Fruit fly (Drosophila melanogaster) whole organism, embryonic: ENCODE data around the gene Trf4-2.

Experiments
- B-H1 ChIP-seq: fragments of 200-800 bp; sonication (Bioruptor generic); IDR thresholded peaks from 3 replicates; pipeline ENCODE4 v1.3.6; 2022; ENCODE audit warnings: missing biosample characterization, missing genetic modification characterization
- B-H2 ChIP-seq: fragments of 200-800 bp; sonication (Bioruptor generic); optimal IDR thresholded peaks from 2 replicates; lab custom pipeline; 2018; ENCODE audit warnings: missing biosample characterization, mild to moderate bottlenecking, missing genetic modification characterization
- C15 ChIP-seq: fragments of 200-800 bp; sonication (Bioruptor generic); IDR thresholded peaks from 3 replicates; pipeline ENCODE4 v1.3.6; 2022; ENCODE audit warnings: missing biosample characterization, missing genetic modification characterization
- CG10267 ChIP-seq: fragments of 200-800 bp; sonication (Bioruptor generic); optimal IDR thresholded peaks from 2 replicates; lab custom pipeline; 2018; ENCODE audit warnings: missing biosample characterization, mild to moderate bottlenecking, missing genetic modification characterization, moderate library complexity
- CG11398 ChIP-seq: fragments of 200-800 bp; sonication (Bioruptor generic); optimal IDR thresholded peaks from 2 replicates; lab custom pipeline; 2016; ENCODE audit warnings: missing biosample characterization, missing genetic modification characterization
- CG12659 ChIP-seq: fragments of 200-800 bp; sonication (Bioruptor generic); optimal IDR thresholded peaks from 3 replicates; lab custom pipeline; 2017; ENCODE audit warnings: mild to moderate bottlenecking, missing biosample characterization, missing genetic modification reagents, missing genetic modification characterization
- CG12744 ChIP-seq: fragments of 200-800 bp; sonication (Bioruptor generic); optimal IDR thresholded peaks from 2 replicates; lab custom pipeline; 2016; ENCODE audit warnings: missing biosample characterization, missing genetic modification characterization
- CG13123 ChIP-seq: fragments of 200-800 bp; sonication (Bioruptor generic); optimal IDR thresholded peaks from 2 replicates; lab custom pipeline; 2016; ENCODE audit warnings: missing biosample characterization, missing genetic modification characterization
- CG13894 ChIP-seq: fragments of 200-800 bp; sonication (Bioruptor generic); optimal IDR thresholded peaks from 3 replicates; lab custom pipeline; 2018; ENCODE audit warnings: missing biosample characterization, mild to moderate bottlenecking, missing genetic modification characterization, moderate library complexity
- CG14965 ChIP-seq: fragments of 200-800 bp; sonication (Bioruptor generic); optimal IDR thresholded peaks from 2 replicates; lab custom pipeline; 2016; ENCODE audit warnings: missing biosample characterization, missing genetic modification characterization, borderline replicate concordance
- CG17186 ChIP-seq: fragments of 200-800 bp; sonication (Bioruptor generic); optimal IDR thresholded peaks from 3 replicates; lab custom pipeline; 2017; ENCODE audit warnings: missing biosample characterization, missing genetic modification reagents, missing genetic modification characterization
- CG17328 ChIP-seq: fragments of 200-800 bp; sonication (Bioruptor generic); IDR thresholded peaks from 2 replicates; pipeline ENCODE4 v1.3.6; 2022; ENCODE audit warnings: missing biosample characterization, missing genetic modification characterization
- CG18011 ChIP-seq: fragments of 200-800 bp; sonication (Bioruptor generic); optimal IDR thresholded peaks from 2 replicates; lab custom pipeline; 2017; ENCODE audit warnings: missing biosample characterization, missing genetic modification characterization, mild to moderate bottlenecking, moderate library complexity, missing genotype
- CG18619 ChIP-seq: fragments of 200-800 bp; sonication (Bioruptor generic); optimal IDR thresholded peaks from 3 replicates; lab custom pipeline; 2017; ENCODE audit warnings: missing biosample characterization, mild to moderate bottlenecking, missing genetic modification characterization
- CG31388 ChIP-seq: fragments of 200-800 bp; sonication (Bioruptor generic); optimal IDR thresholded peaks from 2 replicates; lab custom pipeline; 2016; ENCODE audit warnings: missing biosample characterization, missing genetic modification characterization
- CG32772 ChIP-seq: fragments of 200-800 bp; sonication (Bioruptor generic); IDR thresholded peaks from 2 replicates; pipeline ENCODE4 v1.3.6; 2022; ENCODE audit warnings: missing biosample characterization, missing genetic modification characterization
- CG8089 ChIP-seq: fragments of 200-800 bp; sonication (Bioruptor generic); optimal IDR thresholded peaks from 3 replicates; lab custom pipeline; 2016; ENCODE audit warnings: missing biosample characterization, missing genetic modification characterization
- CG8478 ChIP-seq: fragments of >200 bp; optimal IDR thresholded peaks from 2 replicates; lab custom pipeline; 2018
- CG8944 ChIP-seq: fragments of 200-800 bp; sonication (Bioruptor generic); optimal IDR thresholded peaks from 3 replicates; lab custom pipeline; 2016; ENCODE audit warnings: missing biosample characterization, missing genetic modification characterization
- CG9727 ChIP-seq: fragments of 200-800 bp; sonication (Bioruptor generic); optimal IDR thresholded peaks from 3 replicates; lab custom pipeline; 2017; ENCODE audit warnings: missing biosample characterization, mild to moderate bottlenecking, missing genetic modification characterization
- CTCF ChIP-seq: fragments of 200-800 bp; sonication (Bioruptor generic); optimal IDR thresholded peaks from 2 replicates; lab custom pipeline; 2017; ENCODE audit warnings: missing biosample characterization, mild to moderate bottlenecking, missing genetic modification characterization, moderate library complexity
- Chrac-16 ChIP-seq: fragments of 200-800 bp; sonication (Bioruptor generic); optimal IDR thresholded peaks from 3 replicates; lab custom pipeline; 2016; ENCODE audit warnings: missing biosample characterization, missing genetic modification characterization
- Doc3 ChIP-seq: fragments of 200-800 bp; sonication (Bioruptor generic); IDR thresholded peaks from 3 replicates; pipeline ENCODE4 v1.3.6; 2022; ENCODE audit warnings: missing biosample characterization, missing genetic modification characterization; ENCODE audit not compliant: partially characterized antibody
- Eip74EF ChIP-seq, 2 experiments: fragments of 200-800 bp in 1 of 2; fragments of >200 bp in 1 of 2; sonication (Bioruptor generic) in 1 of 2; optimal IDR thresholded peaks; 2 replicates each; lab custom pipeline; 2017 to 2019; ENCODE audit warnings: missing biosample characterization in 2 of 2, missing genetic modification characterization in 2 of 2, mild to moderate bottlenecking in 1 of 2, moderate library complexity in 1 of 2
- Elba2 ChIP-seq: fragments of 200-800 bp; sonication (Bioruptor generic); optimal IDR thresholded peaks from 3 replicates; lab custom pipeline; 2016; ENCODE audit warnings: missing biosample characterization, missing genetic modification characterization
- Ets97D ChIP-seq: fragments of 200-800 bp; sonication (Bioruptor generic); optimal IDR thresholded peaks from 3 replicates; lab custom pipeline; 2016; ENCODE audit warnings: missing biosample characterization, missing genetic modification characterization
- Fer2 ChIP-seq: fragments of 200-800 bp; sonication (Bioruptor generic); optimal IDR thresholded peaks from 2 replicates; lab custom pipeline; 2018; ENCODE audit warnings: missing biosample characterization, mild to moderate bottlenecking, missing genetic modification characterization, moderate library complexity
- GATAe ChIP-seq: fragments of 200-800 bp; sonication (Bioruptor generic); conservative IDR thresholded peaks from 2 replicates; pipeline ENCODE4 v1.3.6; 2022; ENCODE audit warnings: missing biosample characterization, missing genetic modification characterization
- Hr3 ChIP-seq: fragments of 200-800 bp; sonication (Bioruptor generic); optimal IDR thresholded peaks from 3 replicates; lab custom pipeline; 2016; ENCODE audit warnings: missing biosample characterization, missing genetic modification characterization
- Neu2 ChIP-seq: fragments of 200-800 bp; sonication (Bioruptor generic); optimal IDR thresholded peaks from 3 replicates; lab custom pipeline; 2016; ENCODE audit warnings: missing biosample characterization, missing genetic modification characterization, borderline replicate concordance
- Rx ChIP-seq: fragments of 200-800 bp; sonication (Bioruptor generic); IDR thresholded peaks from 2 replicates; pipeline ENCODE4 v1.3.6; 2022; ENCODE audit warnings: missing biosample characterization, missing genetic modification characterization
- bbx ChIP-seq: fragments of 200-800 bp; sonication (Bioruptor generic); IDR thresholded peaks from 2 replicates; pipeline ENCODE4 v1.3.6; 2022; ENCODE audit warnings: missing biosample characterization, missing genetic modification characterization; ENCODE audit not compliant: partially characterized antibody
- cg ChIP-seq: fragments of 200-800 bp; sonication (Bioruptor generic); optimal IDR thresholded peaks from 3 replicates; lab custom pipeline; 2019; ENCODE audit warnings: missing biosample characterization, mild to moderate bottlenecking, missing genetic modification characterization, moderate library complexity
- crc ChIP-seq: fragments of 200-800 bp; sonication (Bioruptor generic); optimal IDR thresholded peaks from 2 replicates; lab custom pipeline; 2016; ENCODE audit warnings: missing biosample characterization, missing genetic modification characterization
- croc ChIP-seq: fragments of 200-800 bp; sonication (Bioruptor generic); conservative IDR thresholded peaks from 3 replicates; pipeline ENCODE4 v1.3.6; 2022; ENCODE audit warnings: missing biosample characterization, missing genetic modification characterization
- dati ChIP-seq: fragments of 200-800 bp; sonication (Bioruptor generic); IDR thresholded peaks from 2 replicates; pipeline ENCODE4 v1.3.6; 2022; ENCODE audit warnings: missing biosample characterization, missing genetic modification characterization
- disco-r ChIP-seq: fragments of 200-800 bp; sonication (Bioruptor generic); optimal IDR thresholded peaks from 2 replicates; lab custom pipeline; 2016; ENCODE audit warnings: missing biosample characterization, missing genetic modification characterization
- dysf ChIP-seq: fragments of 200-800 bp; sonication (Bioruptor generic); IDR thresholded peaks from 3 replicates; pipeline ENCODE4 v1.3.6; 2022; ENCODE audit warnings: missing biosample characterization, missing genetic modification characterization
- fru ChIP-seq: fragments of >200 bp; optimal IDR thresholded peaks from 2 replicates; lab custom pipeline; 2017
- ind ChIP-seq: fragments of 200-800 bp; sonication (Bioruptor generic); optimal IDR thresholded peaks from 3 replicates; lab custom pipeline; 2016; ENCODE audit warnings: missing biosample characterization, missing genetic modification characterization
- luna ChIP-seq: fragments of 200-800 bp; sonication (Bioruptor generic); optimal IDR thresholded peaks from 2 replicates; lab custom pipeline; 2016; ENCODE audit warnings: missing biosample characterization, missing genetic modification characterization
- odd ChIP-seq: fragments of 200-800 bp; sonication (Bioruptor generic); optimal IDR thresholded peaks from 2 replicates; lab custom pipeline; 2017; ENCODE audit warnings: missing biosample characterization, mild to moderate bottlenecking, missing genetic modification characterization
- pho ChIP-seq: fragments of 200-800 bp; sonication (Bioruptor generic); optimal IDR thresholded peaks from 2 replicates; lab custom pipeline; 2016; ENCODE audit warnings: missing biosample characterization, missing genetic modification characterization
- phol ChIP-seq: fragments of 200-800 bp; sonication (Bioruptor generic); optimal IDR thresholded peaks from 3 replicates; lab custom pipeline; 2018; ENCODE audit warnings: missing biosample characterization, mild to moderate bottlenecking, missing genetic modification characterization, moderate library complexity
- sisA ChIP-seq: fragments of 200-800 bp; sonication (Bioruptor generic); IDR thresholded peaks from 2 replicates; pipeline ENCODE4 v1.3.6; 2022; ENCODE audit warnings: missing biosample characterization, missing genetic modification characterization
- slbo ChIP-seq: fragments of 200-800 bp; sonication (Bioruptor generic); IDR thresholded peaks from 2 replicates; pipeline ENCODE4 v1.3.6; 2022; ENCODE audit warnings: missing biosample characterization, missing genetic modification characterization
- sna ChIP-seq: fragments of 200-800 bp; sonication (Bioruptor generic); IDR thresholded peaks from 2 replicates; pipeline ENCODE4 v1.3.6; 2022; ENCODE audit warnings: missing biosample characterization, missing genetic modification characterization; ENCODE audit not compliant: partially characterized antibody
- trem ChIP-seq: fragments of 200-800 bp; optimal IDR thresholded peaks from 3 replicates; lab custom pipeline; 2019; ENCODE audit warnings: missing biosample characterization, mild to moderate bottlenecking, missing genetic modification characterization, moderate library complexity
- tup ChIP-seq: fragments of 200-800 bp; sonication (Bioruptor generic); optimal IDR thresholded peaks from 2 replicates; lab custom pipeline; 2016; ENCODE audit warnings: missing biosample characterization, mild to moderate bottlenecking, missing genetic modification characterization, moderate library complexity
- wdn ChIP-seq: fragments of 200-800 bp; sonication (Bioruptor generic); IDR thresholded peaks from 2 replicates; pipeline ENCODE4 v1.3.6; 2022; ENCODE audit warnings: missing biosample characterization, missing genetic modification characterization
- z ChIP-seq: fragments of 200-800 bp; sonication (Bioruptor generic); IDR thresholded peaks from 3 replicates; pipeline ENCODE4 v1.3.6; 2022; ENCODE audit warnings: missing biosample characterization, missing genetic modification characterization
- zen ChIP-seq: fragments of 200-800 bp; sonication (Bioruptor generic); optimal IDR thresholded peaks from 3 replicates; lab custom pipeline; 2018; ENCODE audit warnings: missing biosample characterization, mild to moderate bottlenecking, missing genetic modification characterization, moderate library complexity

Gene Trf4-2

DNA sequence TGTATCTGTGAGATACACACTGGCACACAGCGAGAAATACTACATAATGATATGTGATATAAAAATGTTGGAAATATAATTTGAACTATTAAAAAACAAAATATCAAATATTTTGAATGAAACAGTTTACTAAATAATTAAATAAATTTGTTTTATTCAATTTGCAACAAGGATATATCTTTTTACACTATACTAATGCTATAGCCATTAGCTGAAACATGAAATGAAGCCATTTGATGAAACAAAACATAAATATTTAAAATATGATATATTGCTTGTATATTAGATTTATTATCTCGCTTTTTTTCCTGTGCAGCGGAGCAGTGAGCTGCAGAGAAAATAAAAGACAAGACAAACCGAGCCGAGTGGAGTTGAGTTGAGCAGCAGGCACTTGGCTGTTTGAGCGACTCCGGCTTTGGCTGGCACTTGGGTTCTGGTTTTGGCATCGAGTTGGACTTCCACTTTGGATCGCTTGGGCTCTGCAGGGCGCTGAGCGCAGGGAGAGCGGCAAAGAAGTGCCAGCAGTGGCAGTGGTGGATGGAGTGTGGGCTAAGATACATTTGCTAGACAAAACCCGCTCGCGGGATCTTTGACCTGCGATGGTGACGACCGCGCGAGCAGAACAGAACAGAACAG lies 31.6 kb upstream of the Trf4-2 start (continued):
- no peak for TF ChIP-seq tup
- no peak for TF ChIP-seq sna
- peak; percentile 67 for TF ChIP-seq CG18619 (GFP tag; lab: Kevin White, UChicago)
- TF ChIP-seq CG10267 (tag; lab: Kevin White, UChicago): peak; percentile 91
- peak; percentile 60 for TF ChIP-seq odd (GFP tag; lab: Kevin White, UChicago)
- TF ChIP-seq CG17328: peak; percentile 65
- no peak for TF ChIP-seq Rx
- TF ChIP-seq Ets97D (GFP tag; lab: Kevin White, UChicago): no peak
- no peak for TF ChIP-seq crc (GFP tag; lab: Kevin White, UChicago)
- TF ChIP-seq ind (GFP tag; lab: Kevin White, UChicago): peak; percentile 74
- TF ChIP-seq CG8944 (GFP tag; lab: Kevin White, UChicago): no peak
- peak; percentile 84 for TF ChIP-seq dysf (GFP tag; lab: Robert Waterston, UW)
- peak; percentile 39; the same call in 2 of the 3 replicates for TF ChIP-seq B-H1 (GFP tag; lab: Robert Waterston, UW)
- peak; percentile 72 for TF ChIP-seq Hr3 (GFP tag; lab: Kevin White, UChicago)
- no peak for TF ChIP-seq CG31388 (GFP tag; lab: Kevin White, UChicago)
- TF ChIP-seq phol (tag; lab: Kevin White, UChicago): peak; percentile 92
- TF ChIP-seq CTCF (GFP tag; lab: Kevin White, UChicago): no peak
- TF ChIP-seq Fer2 (tag; lab: Kevin White, UChicago): peak; percentile 37
- TF ChIP-seq dati (GFP tag; lab: Robert Waterston, UW): no peak
- no peak for TF ChIP-seq CG17186 (GFP tag; lab: Kevin White, UChicago)
- TF ChIP-seq CG18011 (GFP tag; lab: Kevin White, UChicago): no peak
- peak; percentile 49 for TF ChIP-seq Chrac-16 (GFP tag; lab: Kevin White, UChicago)
- TF ChIP-seq disco-r: no peak
- TF ChIP-seq trem (tag; lab: Kevin White, UChicago): peak; percentile 90
- no peak for TF ChIP-seq Elba2 (GFP tag; lab: Kevin White, UChicago)
- TF ChIP-seq Doc3 (GFP tag; lab: Robert Waterston, UW): no peak
- TF ChIP-seq slbo (GFP tag; lab: Robert Waterston, UW): peak; percentile 73
- TF ChIP-seq zen (tag; lab: Kevin White, UChicago): peak; percentile 63
- TF ChIP-seq CG8478: no peak
- peak; percentile 75 for TF ChIP-seq CG12659 (GFP tag; lab: Kevin White, UChicago)
- peak; percentile 93 for TF ChIP-seq z (GFP tag; lab: Robert Waterston, UW)
- no peak for TF ChIP-seq CG14965
- no peak for TF ChIP-seq Neu2 (GFP tag; lab: Kevin White, UChicago)
- no peak for TF ChIP-seq CG13123 (GFP tag; lab: Kevin White, UChicago)
- no peak for TF ChIP-seq luna (GFP tag; lab: Kevin White, UChicago)
- no peak for TF ChIP-seq B-H2 (GFP tag; lab: Kevin White, UChicago)
- TF ChIP-seq C15 (GFP tag; lab: Robert Waterston, UW): no peak
- TF ChIP-seq croc: peak; percentile 74
- no peak for TF ChIP-seq cg (GFP tag; lab: Kevin White, UChicago)
- TF ChIP-seq pho: no peak
- peak; percentile 93 for TF ChIP-seq CG9727 (GFP tag; lab: Kevin White, UChicago)
- no peak for TF ChIP-seq CG13894 (tag; lab: Kevin White, UChicago)
- TF ChIP-seq wdn: no peak
- TF ChIP-seq CG8089 (GFP tag; lab: Kevin White, UChicago): no peak
- TF ChIP-seq Eip74EF (GFP tag; optimal IDR thresholded peaks at IDR 0.05; lab: Kevin White, UChicago): peak in 1 of 2 experiments; percentile 86
- TF ChIP-seq CG32772: peak; percentile 34
- TF ChIP-seq CG12744 (GFP tag; lab: Kevin White, UChicago): no peak
- no peak for TF ChIP-seq CG11398
- TF ChIP-seq bbx (GFP tag; lab: Robert Waterston, UW): no peak
- no peak for TF ChIP-seq GATAe (GFP tag; lab: Robert Waterston, UW)
- TF ChIP-seq sisA (GFP tag; lab: Robert Waterston, UW): peak; percentile 68
- TF ChIP-seq fru (lab: Kevin White, UChicago): no peak
